Fruit fly (Drosophila melanogaster) whole organism, embryonic: ENCODE results near the gene CG2124.

ENCODE experiments used
- Ada2b ChIP-seq: fragments of 200-800 bp; sonication (Bioruptor generic); IDR thresholded peaks from 2 replicates; pipeline ENCODE4 v1.3.6; 2022; ENCODE audit warnings: missing biosample characterization, missing genetic modification characterization
- Awh ChIP-seq: fragments of 200-800 bp; sonication (Bioruptor generic); IDR thresholded peaks from 2 replicates; pipeline ENCODE4, ENCODE4 v1.3.6; 2022; ENCODE audit warnings: missing biosample characterization, missing genetic modification characterization
- BEAF-32 ChIP-seq: fragments of 200-800 bp; sonication (Bioruptor generic); optimal IDR thresholded peaks from 3 replicates; lab custom pipeline; 2017; ENCODE audit warnings: missing biosample characterization, missing genetic modification characterization, mild to moderate bottlenecking, moderate library complexity, missing genetic modification reagents
- CG1024 ChIP-seq: fragments of 200-800 bp; sonication (Bioruptor generic); IDR thresholded peaks from 2 replicates; pipeline ENCODE4 v1.3.6; 2022; ENCODE audit warnings: missing biosample characterization, missing genetic modification characterization
- CG10267 ChIP-seq: fragments of 200-800 bp; sonication (Bioruptor generic); optimal IDR thresholded peaks from 2 replicates; lab custom pipeline; 2018; ENCODE audit warnings: missing biosample characterization, mild to moderate bottlenecking, missing genetic modification characterization, moderate library complexity
- CG10543 ChIP-seq: fragments of 200-800 bp; sonication (Bioruptor generic); optimal IDR thresholded peaks from 3 replicates; lab custom pipeline; 2017; ENCODE audit warnings: missing biosample characterization, mild to moderate bottlenecking, missing genetic modification characterization, moderate library complexity
- CG11398 ChIP-seq: fragments of 200-800 bp; sonication (Bioruptor generic); optimal IDR thresholded peaks from 2 replicates; lab custom pipeline; 2016; ENCODE audit warnings: missing biosample characterization, missing genetic modification characterization
- CG12104 ChIP-seq: fragments of 200-800 bp; sonication (Bioruptor generic); optimal IDR thresholded peaks from 3 replicates; lab custom pipeline; 2016; ENCODE audit warnings: missing biosample characterization, missing genetic modification characterization
- CG1233 ChIP-seq: fragments of 200-800 bp; sonication (Bioruptor generic); optimal IDR thresholded peaks from 4 replicates; lab custom pipeline; 2018; ENCODE audit warnings: missing biosample characterization, mild to moderate bottlenecking, missing genetic modification characterization
- CG14710 ChIP-seq: fragments of 200-800 bp; sonication (Bioruptor generic); optimal IDR thresholded peaks from 3 replicates; lab custom pipeline; 2019; ENCODE audit warnings: missing biosample characterization, mild to moderate bottlenecking, missing genetic modification characterization, moderate library complexity
- CG14965 ChIP-seq: fragments of 200-800 bp; sonication (Bioruptor generic); optimal IDR thresholded peaks from 2 replicates; lab custom pipeline; 2016; ENCODE audit warnings: missing biosample characterization, missing genetic modification characterization, borderline replicate concordance
- CG15269 ChIP-seq: fragments of 200-800 bp; sonication (Bioruptor generic); optimal IDR thresholded peaks from 2 replicates; lab custom pipeline; 2018; ENCODE audit warnings: missing biosample characterization, mild to moderate bottlenecking, missing genetic modification characterization, moderate library complexity
- CG33557 ChIP-seq: fragments of 200-800 bp; sonication (Bioruptor generic); optimal IDR thresholded peaks from 2 replicates; lab custom pipeline; 2019; ENCODE audit warnings: missing biosample characterization, mild to moderate bottlenecking, missing genetic modification characterization, moderate library complexity
- CG3838 ChIP-seq: fragments of 200-800 bp; sonication (Bioruptor generic); optimal IDR thresholded peaks from 3 replicates; lab custom pipeline; 2016; ENCODE audit warnings: missing biosample characterization, missing genetic modification characterization
- CG4707 ChIP-seq: fragments of 200-800 bp; sonication (Bioruptor generic); optimal IDR thresholded peaks from 2 replicates; lab custom pipeline; 2018; ENCODE audit warnings: missing biosample characterization, mild to moderate bottlenecking, missing genetic modification characterization, moderate library complexity
- CG5245 ChIP-seq: fragments of 200-800 bp; sonication (Bioruptor generic); optimal IDR thresholded peaks from 3 replicates; lab custom pipeline; 2016; ENCODE audit warnings: missing biosample characterization, missing genetic modification characterization
- CG6791 ChIP-seq: fragments of 200-800 bp; sonication (Bioruptor generic); IDR thresholded peaks from 3 replicates; pipeline ENCODE4 v1.3.6; 2022; ENCODE audit warnings: missing biosample characterization, missing genetic modification characterization; ENCODE audit not compliant: partially characterized antibody
- CG7928 ChIP-seq: fragments of 200-800 bp; sonication (Bioruptor generic); optimal IDR thresholded peaks from 2 replicates; lab custom pipeline; 2017; ENCODE audit warnings: missing biosample characterization, mild to moderate bottlenecking, missing genetic modification characterization
- Camta ChIP-seq: fragments of 200-800 bp; sonication (Bioruptor generic); optimal IDR thresholded peaks from 2 replicates; lab custom pipeline; 2016; ENCODE audit warnings: missing biosample characterization, missing genetic modification characterization
- CoRest ChIP-seq: fragments of 200-800 bp; sonication (Bioruptor generic); optimal IDR thresholded peaks from 3 replicates; lab custom pipeline; 2018; ENCODE audit warnings: missing biosample characterization, mild to moderate bottlenecking, missing genetic modification characterization, moderate library complexity
- D ChIP-seq, 2 experiments: fragments of 200-800 bp in 1 of 2; fragments of >200 bp in 1 of 2; sonication (Bioruptor generic) in 1 of 2; optimal IDR thresholded peaks; 2 replicates in 1 of 2; 3 replicates in 1 of 2; lab custom pipeline; 2017; ENCODE audit warnings: mild to moderate bottlenecking in 1 of 2, missing biosample characterization in 1 of 2, missing genetic modification characterization in 1 of 2, missing genetic modification reagents in 1 of 2
- Dp ChIP-seq: fragments of 200-800 bp; sonication (Bioruptor generic); optimal IDR thresholded peaks from 2 replicates; lab custom pipeline; 2018; ENCODE audit warnings: missing biosample characterization, mild to moderate bottlenecking, missing genetic modification characterization, moderate library complexity
- Fer2 ChIP-seq: fragments of 200-800 bp; sonication (Bioruptor generic); optimal IDR thresholded peaks from 2 replicates; lab custom pipeline; 2018; ENCODE audit warnings: missing biosample characterization, mild to moderate bottlenecking, missing genetic modification characterization, moderate library complexity
- Med ChIP-seq: fragments of 200-800 bp; sonication (Bioruptor generic); peaks from one replicate; lab custom pipeline; 2016; ENCODE audit warnings: missing biosample characterization, missing genetic modification characterization, mild to moderate bottlenecking, inconsistent platforms, moderate library complexity
- NK7.1 ChIP-seq: fragments of 200-800 bp; sonication (Bioruptor generic); optimal IDR thresholded peaks from 3 replicates; lab custom pipeline; 2016; ENCODE audit warnings: missing biosample characterization, missing genetic modification characterization
- Nf-YC ChIP-seq: fragments of 200-800 bp; optimal IDR thresholded peaks from 3 replicates; lab custom pipeline; 2019; ENCODE audit warnings: missing biosample characterization, mild to moderate bottlenecking, missing genetic modification characterization, moderate library complexity
- Stat92E ChIP-seq, 3 experiments: fragments of >200 bp in 2 of 3; fragments of 200-800 bp in 1 of 3; sonication (Bioruptor generic) in 1 of 3; optimal IDR thresholded peaks; 2 replicates each; lab custom pipeline; 2017 to 2019; ENCODE audit warnings: missing biosample characterization in 3 of 3, missing genetic modification characterization in 3 of 3, mild to moderate bottlenecking in 1 of 3, moderate library complexity in 1 of 3
- Usf ChIP-seq: fragments of 200-800 bp; sonication (Bioruptor generic); optimal IDR thresholded peaks from 2 replicates; lab custom pipeline; 2017; ENCODE audit warnings: missing genotype, missing biosample characterization, missing genetic modification characterization
- YL-1 ChIP-seq: fragments of 200-800 bp; sonication (Bioruptor generic); optimal IDR thresholded peaks from 3 replicates; lab custom pipeline; 2017; ENCODE audit warnings: missing biosample characterization, mild to moderate bottlenecking, missing genetic modification characterization
- ato ChIP-seq: fragments of 200-800 bp; sonication (Bioruptor generic); IDR thresholded peaks from 2 replicates; pipeline ENCODE4 v1.3.6; 2022; ENCODE audit warnings: missing biosample characterization, missing genetic modification characterization; ENCODE audit not compliant: partially characterized antibody
- az2 ChIP-seq: fragments of 200-800 bp; sonication (Bioruptor generic); optimal IDR thresholded peaks from 3 replicates; lab custom pipeline; 2016; ENCODE audit warnings: missing biosample characterization, missing genetic modification characterization
- cwo ChIP-seq: fragments of 200-800 bp; sonication (Bioruptor generic); optimal IDR thresholded peaks from 3 replicates; lab custom pipeline; 2017; ENCODE audit warnings: missing biosample characterization, missing genetic modification characterization, mild to moderate bottlenecking, moderate library complexity, missing genetic modification reagents
- da ChIP-seq: fragments of 200-800 bp; sonication (Bioruptor generic); optimal IDR thresholded peaks from 2 replicates; lab custom pipeline; 2016; ENCODE audit warnings: missing biosample characterization, missing genetic modification characterization
- danr ChIP-seq: fragments of 200-800 bp; sonication (Bioruptor generic); IDR thresholded peaks from 2 replicates; pipeline ENCODE4 v1.3.6; 2022; ENCODE audit warnings: missing biosample characterization, missing genetic modification characterization
- fru ChIP-seq: fragments of >200 bp; optimal IDR thresholded peaks from 2 replicates; lab custom pipeline; 2017
- gce ChIP-seq: fragments of 200-800 bp; sonication (Bioruptor generic); IDR thresholded peaks from 3 replicates; pipeline ENCODE4 v1.3.6; 2022; ENCODE audit warnings: missing biosample characterization, missing genetic modification characterization
- ind ChIP-seq: fragments of 200-800 bp; sonication (Bioruptor generic); optimal IDR thresholded peaks from 3 replicates; lab custom pipeline; 2016; ENCODE audit warnings: missing biosample characterization, missing genetic modification characterization
- knrl ChIP-seq: fragments of 200-800 bp; sonication (Bioruptor generic); IDR thresholded peaks from 3 replicates; pipeline ENCODE4 v1.3.6; 2022; ENCODE audit warnings: missing biosample characterization, missing genetic modification characterization; ENCODE audit not compliant: partially characterized antibody
- mld ChIP-seq: fragments of 200-800 bp; sonication (Bioruptor generic); IDR thresholded peaks from 3 replicates; pipeline ENCODE4 v1.3.6; 2022; ENCODE audit warnings: missing biosample characterization, missing genetic modification characterization; ENCODE audit not compliant: partially characterized antibody
- nau ChIP-seq: fragments of 200-800 bp; sonication (Bioruptor generic); optimal IDR thresholded peaks from 3 replicates; lab custom pipeline; 2017; ENCODE audit warnings: missing biosample characterization, mild to moderate bottlenecking, missing genetic modification characterization, missing genetic modification reagents
- org-1 ChIP-seq: fragments of 200-800 bp; sonication (Bioruptor generic); optimal IDR thresholded peaks from 2 replicates; lab custom pipeline; 2017; ENCODE audit warnings: missing biosample characterization, missing genetic modification characterization
- ranshi ChIP-seq: fragments of 200-800 bp; sonication (Bioruptor generic); IDR thresholded peaks from 2 replicates; pipeline ENCODE4 v1.3.6; 2022; ENCODE audit warnings: missing biosample characterization, missing genetic modification characterization
- stwl ChIP-seq: fragments of 200-800 bp; sonication (Bioruptor generic); optimal IDR thresholded peaks from 3 replicates; lab custom pipeline; 2018; ENCODE audit warnings: missing biosample characterization, mild to moderate bottlenecking, missing genetic modification characterization, moderate library complexity
- tll ChIP-seq, 2 experiments: fragments of 200-800 bp in 1 of 2; fragments of >200 bp in 1 of 2; sonication (Bioruptor generic) in 1 of 2; optimal IDR thresholded peaks; 2 replicates each; lab custom pipeline; 2017 to 2019; ENCODE audit warnings: missing biosample characterization in 2 of 2, missing genetic modification characterization in 2 of 2, mild to moderate bottlenecking in 1 of 2, moderate library complexity in 1 of 2
- tup ChIP-seq: fragments of 200-800 bp; sonication (Bioruptor generic); optimal IDR thresholded peaks from 2 replicates; lab custom pipeline; 2016; ENCODE audit warnings: missing biosample characterization, mild to moderate bottlenecking, missing genetic modification characterization, moderate library complexity
- unpg ChIP-seq: fragments of 200-800 bp; sonication (Bioruptor generic); optimal IDR thresholded peaks from 3 replicates; lab custom pipeline; 2018; ENCODE audit warnings: missing biosample characterization, mild to moderate bottlenecking, missing genetic modification characterization, moderate library complexity
- vfl ChIP-seq: fragments of 200-800 bp; sonication (Bioruptor generic); optimal IDR thresholded peaks from 2 replicates; lab custom pipeline; 2016; ENCODE audit warnings: missing biosample characterization, missing genetic modification characterization
- wek ChIP-seq: fragments of 200-800 bp; sonication (Bioruptor generic); optimal IDR thresholded peaks from 3 replicates; lab custom pipeline; 2018; ENCODE audit warnings: missing biosample characterization, mild to moderate bottlenecking, missing genetic modification characterization, moderate library complexity

The CG2124 gene

DNA sequence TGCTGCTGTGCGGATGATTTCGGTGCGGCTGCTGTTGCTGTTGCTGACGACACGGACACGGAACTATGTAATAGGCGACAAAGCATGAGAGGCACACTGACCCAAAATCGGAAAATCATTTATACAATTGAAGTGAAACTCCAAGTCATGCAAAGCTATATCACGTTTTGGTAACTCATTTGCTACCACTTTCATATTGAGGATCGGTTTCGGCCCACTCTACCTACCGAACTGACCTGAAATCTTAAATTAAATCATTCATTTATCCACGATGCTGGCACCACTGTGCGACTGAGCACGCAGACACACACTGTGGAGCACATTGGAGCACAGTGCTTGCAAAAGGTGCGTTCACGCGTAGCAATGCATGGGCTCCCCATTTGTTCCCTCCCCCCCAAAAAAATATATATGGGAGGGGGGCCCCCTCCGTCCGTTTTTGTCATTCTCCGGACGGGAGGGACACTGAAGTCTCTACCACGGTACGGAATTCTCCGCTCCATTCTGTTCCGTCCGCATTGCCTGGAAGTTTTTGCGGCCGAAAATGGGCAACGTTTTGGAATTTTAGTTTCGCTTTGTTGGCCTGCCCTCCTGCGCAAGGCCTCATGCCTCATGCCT, 25.7 kb upstream of the CG2124 start (continued):
- no peak for TF ChIP-seq CG33557 (GFP tag; lab: Kevin White, UChicago)
- peak; percentile 20 for TF ChIP-seq Camta (GFP tag; lab: Kevin White, UChicago)
- TF ChIP-seq stwl (tag; lab: Kevin White, UChicago), result no peak
- TF ChIP-seq Stat92E (GFP tag; optimal IDR thresholded peaks at IDR 0.05; lab: Kevin White, UChicago), result no peak
- TF ChIP-seq unpg, result peak; percentile 64
- TF ChIP-seq CG6791 (GFP tag; lab: Robert Waterston, UW), result no peak
- TF ChIP-seq ranshi (GFP tag; lab: Robert Waterston, UW), result peak; percentile 54
- 0 out of 2 replicates have a peak, but pooled peaks have one; percentile 29 for TF ChIP-seq Awh (GFP tag; lab: Robert Waterston, UW)
- no peak for TF ChIP-seq CG14710 (tag; lab: Kevin White, UChicago)
- no peak for TF ChIP-seq mld (GFP tag; lab: Robert Waterston, UW)
- no peak for TF ChIP-seq CG14965 (GFP tag; lab: Kevin White, UChicago)
- no peak for TF ChIP-seq CG4707 (GFP tag; lab: Kevin White, UChicago)
- peak; percentile 60 for TF ChIP-seq ind (GFP tag; lab: Kevin White, UChicago)
- peak; percentile 58 for TF ChIP-seq CG15269 (tag; lab: Kevin White, UChicago)
- TF ChIP-seq ato, result no peak
- no peak for TF ChIP-seq tll (GFP tag; optimal IDR thresholded peaks at IDR 0.05; lab: Kevin White, UChicago)
- TF ChIP-seq gce (GFP tag; lab: Robert Waterston, UW), result 0 out of 3 replicates have a peak, but pooled peaks have one; percentile 56
- no peak for TF ChIP-seq CG7928 (GFP tag; lab: Kevin White, UChicago)
- peak; percentile 31 for TF ChIP-seq CoRest (tag; lab: Kevin White, UChicago)
- peak; percentile 43 for TF ChIP-seq cwo (GFP tag; lab: Kevin White, UChicago)
- no peak for TF ChIP-seq Usf
- no peak for TF ChIP-seq CG3838 (GFP tag; lab: Kevin White, UChicago)
- TF ChIP-seq knrl (GFP tag; lab: Robert Waterston, UW), result no peak
- TF ChIP-seq Nf-YC (tag; lab: Kevin White, UChicago), result no peak
- TF ChIP-seq Ada2b (GFP tag; lab: Robert Waterston, UW), result peak; percentile 65
- no peak for TF ChIP-seq CG10267 (tag; lab: Kevin White, UChicago)
- no peak for TF ChIP-seq CG10543 (GFP tag; lab: Kevin White, UChicago)
- TF ChIP-seq org-1 (GFP tag; lab: Kevin White, UChicago), result peak; percentile 62
- TF ChIP-seq CG1233 (GFP tag; lab: Kevin White, UChicago), result no peak
- TF ChIP-seq danr (GFP tag; lab: Robert Waterston, UW), result no peak
- no peak for TF ChIP-seq da (GFP tag; lab: Kevin White, UChicago)
- no peak for TF ChIP-seq CG1024
- TF ChIP-seq CG5245 (GFP tag; lab: Kevin White, UChicago), result no peak
- TF ChIP-seq nau, result peak; percentile 52
- no peak for TF ChIP-seq D (optimal IDR thresholded peaks at IDR 0.05; lab: Kevin White, UChicago)
- peak; percentile 52 for TF ChIP-seq D (GFP tag; optimal IDR thresholded peaks at IDR 0.05; lab: Kevin White, UChicago)
- TF ChIP-seq vfl (GFP tag; lab: Kevin White, UChicago), result no peak
- no peak for TF ChIP-seq YL-1 (GFP tag; lab: Kevin White, UChicago)
- no peak for TF ChIP-seq tup (GFP tag; lab: Kevin White, UChicago)
- TF ChIP-seq Dp (GFP tag; lab: Kevin White, UChicago), result no peak
- no peak for TF ChIP-seq NK7.1 (GFP tag; lab: Kevin White, UChicago)
- TF ChIP-seq Med (GFP tag; lab: Kevin White, UChicago), result peak; percentile 91
- no peak for TF ChIP-seq fru (lab: Kevin White, UChicago)
- no peak for TF ChIP-seq CG12104 (GFP tag; lab: Kevin White, UChicago)
- no peak for TF ChIP-seq CG11398 (GFP tag; lab: Kevin White, UChicago)
- TF ChIP-seq Fer2, result no peak
- TF ChIP-seq az2, result peak; percentile 57
- no peak for TF ChIP-seq BEAF-32
- peak; percentile 31 for TF ChIP-seq wek (GFP tag; lab: Kevin White, UChicago)
